Worm (Caenorhabditis elegans) whole organism, mixed stage, embryonic: ENCODE data around the gene R05A10.7.

Source experiments
- blmp-1 ChIP-seq: fragments of 150-350 bp; optimal IDR thresholded peaks from 2 replicates; lab custom pipeline; 2014; ENCODE audit warnings: missing biosample characterization, missing genetic modification characterization
- ces-1 ChIP-seq: fragments of 150-350 bp; optimal IDR thresholded peaks from 2 replicates; lab custom pipeline; 2014; ENCODE audit warnings: missing biosample characterization, missing genetic modification reagents, missing genetic modification characterization
- nhr-237 ChIP-seq: fragments of 150-350 bp; optimal IDR thresholded peaks from 2 replicates; lab custom pipeline; 2014; ENCODE audit warnings: missing biosample characterization, missing genetic modification characterization
- pha-4 ChIP-seq: fragments of 150-350 bp; optimal IDR thresholded peaks from 2 replicates; lab custom pipeline; 2018; ENCODE audit warnings: missing biosample characterization, missing genetic modification reagents, missing genetic modification characterization
- unc-39 ChIP-seq: fragments of 150-350 bp; optimal IDR thresholded peaks from 2 replicates; lab custom pipeline; 2014; ENCODE audit warnings: missing biosample characterization, missing genetic modification characterization
- ztf-11 ChIP-seq: fragments of 150-350 bp; optimal IDR thresholded peaks from 2 replicates; lab custom pipeline; 2014; ENCODE audit warnings: missing biosample characterization, missing genetic modification characterization

DNA sequence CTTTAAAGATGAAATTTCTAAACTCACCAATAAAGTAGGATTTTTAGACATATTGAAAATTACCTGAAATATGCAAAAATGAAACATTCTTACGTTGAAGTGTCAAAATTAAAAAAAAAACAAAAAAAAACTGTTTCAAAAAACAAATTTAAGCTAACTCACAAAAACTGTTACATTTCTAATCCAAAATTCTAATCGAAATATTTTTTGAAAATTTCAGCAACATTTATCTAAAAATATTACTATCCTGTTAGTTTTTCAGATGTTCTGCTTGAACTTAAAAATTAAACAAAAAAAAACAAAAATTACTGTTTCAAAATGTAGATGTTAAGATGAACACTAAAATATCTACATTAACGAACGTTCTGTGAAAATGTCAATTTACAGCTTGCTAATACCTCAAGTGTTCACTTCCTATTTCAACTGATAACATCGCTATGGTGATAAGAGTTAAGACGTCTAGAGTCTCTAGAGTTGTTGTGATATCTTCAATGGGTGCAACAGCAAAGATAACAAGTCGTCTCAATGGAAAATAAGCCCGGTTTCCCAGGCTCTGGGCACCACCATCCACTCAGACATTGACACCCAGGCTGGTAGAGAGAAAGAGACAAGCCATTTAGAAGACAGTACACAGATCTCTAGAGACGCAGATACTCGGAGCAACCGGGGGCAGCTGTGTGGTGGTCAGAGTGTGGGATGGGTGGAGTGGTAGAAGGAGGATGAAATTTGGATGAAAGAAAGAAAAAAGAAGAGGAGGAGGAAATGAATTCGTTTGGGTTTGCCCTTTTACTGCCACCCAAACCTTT, 34.7 kb downstream of the R05A10.7 start, which contains the start of gene H12I19.115:
- TF ChIP-seq ztf-11 (tag; lab: Kevin White, UChicago) (no peak), unc-39 (tag; lab: Kevin White, UChicago) (no peak), ces-1 (peak; percentile 57), pha-4 (tag; lab: Kevin White, UChicago) (no peak), blmp-1 (no peak), nhr-237 (tag; lab: Kevin White, UChicago) (no peak)
